Fruit fly (Drosophila melanogaster) whole organism, embryonic: ENCODE measurements around the gene CG7530.

Source experiments
- Aef1 ChIP-seq: fragments of 200-800 bp; sonication (Bioruptor generic); IDR thresholded peaks from 3 replicates; pipeline ENCODE4 v1.3.6; 2022; ENCODE audit warnings: missing biosample characterization, missing genetic modification characterization
- CG10462 ChIP-seq: fragments of 200-800 bp; sonication (Bioruptor generic); optimal IDR thresholded peaks from 2 replicates; lab custom pipeline; 2016; ENCODE audit warnings: missing biosample characterization, missing genetic modification characterization
- CG11504 ChIP-seq: fragments of 200-800 bp; sonication (Bioruptor generic); optimal IDR thresholded peaks from 3 replicates; lab custom pipeline; 2019; ENCODE audit warnings: missing biosample characterization, mild to moderate bottlenecking, missing genetic modification characterization, moderate library complexity
- CG12071 ChIP-seq: fragments of 200-800 bp; sonication (Bioruptor generic); optimal IDR thresholded peaks from 3 replicates; lab custom pipeline; 2018; ENCODE audit warnings: missing biosample characterization, mild to moderate bottlenecking, missing genetic modification characterization
- CG12744 ChIP-seq: fragments of 200-800 bp; sonication (Bioruptor generic); optimal IDR thresholded peaks from 2 replicates; lab custom pipeline; 2016; ENCODE audit warnings: missing biosample characterization, missing genetic modification characterization
- CG14965 ChIP-seq: fragments of 200-800 bp; sonication (Bioruptor generic); optimal IDR thresholded peaks from 2 replicates; lab custom pipeline; 2016; ENCODE audit warnings: missing biosample characterization, missing genetic modification characterization, borderline replicate concordance
- CG1602 ChIP-seq: fragments of 200-800 bp; sonication (Bioruptor generic); optimal IDR thresholded peaks from 3 replicates; lab custom pipeline; 2016; ENCODE audit warnings: missing biosample characterization, missing genetic modification characterization
- CG16863 ChIP-seq: fragments of 200-800 bp; sonication (Bioruptor generic); optimal IDR thresholded peaks from 3 replicates; lab custom pipeline; 2016; ENCODE audit warnings: missing biosample characterization, missing genetic modification characterization
- CG17186 ChIP-seq: fragments of 200-800 bp; sonication (Bioruptor generic); optimal IDR thresholded peaks from 3 replicates; lab custom pipeline; 2017; ENCODE audit warnings: missing biosample characterization, missing genetic modification reagents, missing genetic modification characterization
- CG18011 ChIP-seq: fragments of 200-800 bp; sonication (Bioruptor generic); optimal IDR thresholded peaks from 2 replicates; lab custom pipeline; 2017; ENCODE audit warnings: missing biosample characterization, missing genetic modification characterization, mild to moderate bottlenecking, moderate library complexity, missing genotype
- CG18262 ChIP-seq: fragments of 200-800 bp; optimal IDR thresholded peaks from 3 replicates; lab custom pipeline; 2019; ENCODE audit warnings: missing biosample characterization, mild to moderate bottlenecking, missing genetic modification characterization, moderate library complexity
- CG3407 ChIP-seq: fragments of 200-800 bp; sonication (Bioruptor generic); optimal IDR thresholded peaks from 2 replicates; lab custom pipeline; 2018; ENCODE audit warnings: missing biosample characterization, mild to moderate bottlenecking, missing genetic modification characterization
- CG42726 ChIP-seq: fragments of 200-800 bp; sonication (Bioruptor generic); IDR thresholded peaks from 2 replicates; pipeline ENCODE4 v1.3.6; 2022; ENCODE audit warnings: missing biosample characterization, missing genetic modification characterization; ENCODE audit not compliant: partially characterized antibody
- CG4424 ChIP-seq: fragments of 200-800 bp; sonication (Bioruptor generic); optimal IDR thresholded peaks from 3 replicates; lab custom pipeline; 2016; ENCODE audit warnings: missing biosample characterization, missing genetic modification characterization
- CG4617 ChIP-seq: fragments of 200-800 bp; sonication (Bioruptor generic); optimal IDR thresholded peaks from 3 replicates; lab custom pipeline; 2016; ENCODE audit warnings: missing biosample characterization, missing genetic modification characterization, borderline replicate concordance
- CG5245 ChIP-seq: fragments of 200-800 bp; sonication (Bioruptor generic); optimal IDR thresholded peaks from 3 replicates; lab custom pipeline; 2016; ENCODE audit warnings: missing biosample characterization, missing genetic modification characterization
- CG7786 ChIP-seq: fragments of 200-800 bp; sonication (Bioruptor generic); optimal IDR thresholded peaks from 2 replicates; lab custom pipeline; 2016; ENCODE audit warnings: missing biosample characterization, missing genetic modification characterization
- CG7987 ChIP-seq: fragments of 200-800 bp; sonication (Bioruptor generic); optimal IDR thresholded peaks from 2 replicates; lab custom pipeline; 2018; ENCODE audit warnings: missing biosample characterization, mild to moderate bottlenecking, missing genetic modification characterization, moderate library complexity
- CG9437 ChIP-seq: fragments of 200-800 bp; sonication (Bioruptor generic); optimal IDR thresholded peaks from 2 replicates; lab custom pipeline; 2018; ENCODE audit warnings: missing biosample characterization, mild to moderate bottlenecking, missing genetic modification characterization
- CG9609 ChIP-seq: fragments of 200-800 bp; sonication (Bioruptor generic); optimal IDR thresholded peaks from 3 replicates; lab custom pipeline; 2016; ENCODE audit warnings: missing biosample characterization, missing genetic modification characterization
- CG9876 ChIP-seq: fragments of 200-800 bp; sonication (Bioruptor generic); optimal IDR thresholded peaks from 2 replicates; lab custom pipeline; 2016; ENCODE audit warnings: missing biosample characterization, missing genetic modification characterization
- D ChIP-seq, 2 experiments: fragments of 200-800 bp in 1 of 2; fragments of >200 bp in 1 of 2; sonication (Bioruptor generic) in 1 of 2; optimal IDR thresholded peaks; 2 replicates in 1 of 2; 3 replicates in 1 of 2; lab custom pipeline; 2017; ENCODE audit warnings: mild to moderate bottlenecking in 1 of 2, missing biosample characterization in 1 of 2, missing genetic modification characterization in 1 of 2, missing genetic modification reagents in 1 of 2
- Dip2 ChIP-seq: fragments of 200-800 bp; sonication (Bioruptor generic); IDR thresholded peaks from 2 replicates; pipeline ENCODE4 v1.3.6; 2022; ENCODE audit warnings: missing biosample characterization, missing genetic modification characterization
- Hmr ChIP-seq: fragments of 200-800 bp; sonication (Bioruptor generic); optimal IDR thresholded peaks from 3 replicates; lab custom pipeline; 2017; ENCODE audit warnings: mild to moderate bottlenecking, missing biosample characterization, missing genetic modification reagents, missing genetic modification characterization
- Hmx ChIP-seq: fragments of 200-800 bp; sonication (Bioruptor generic); optimal IDR thresholded peaks from 2 replicates; lab custom pipeline; 2016; ENCODE audit warnings: missing biosample characterization, missing genetic modification characterization
- Jarid2 ChIP-seq: fragments of 200-800 bp; sonication (Bioruptor generic); optimal IDR thresholded peaks from 3 replicates; lab custom pipeline; 2017; ENCODE audit warnings: mild to moderate bottlenecking, missing biosample characterization, missing genetic modification reagents, missing genetic modification characterization
- Med ChIP-seq: fragments of 200-800 bp; sonication (Bioruptor generic); peaks from one replicate; lab custom pipeline; 2016; ENCODE audit warnings: missing biosample characterization, missing genetic modification characterization, mild to moderate bottlenecking, inconsistent platforms, moderate library complexity
- Nf-YB ChIP-seq: fragments of 200-800 bp; sonication (Bioruptor generic); optimal IDR thresholded peaks from 3 replicates; lab custom pipeline; 2019; ENCODE audit warnings: missing biosample characterization, mild to moderate bottlenecking, missing genetic modification characterization, moderate library complexity
- Sin3A ChIP-seq: fragments of >200 bp; optimal IDR thresholded peaks from 2 replicates; lab custom pipeline; 2018
- Sox100B ChIP-seq: fragments of 200-800 bp; sonication (Bioruptor generic); optimal IDR thresholded peaks from 3 replicates; lab custom pipeline; 2018; ENCODE audit warnings: missing biosample characterization, mild to moderate bottlenecking, missing genetic modification characterization
- Ssrp ChIP-seq: fragments of 200-800 bp; sonication (Bioruptor generic); optimal IDR thresholded peaks from 2 replicates; lab custom pipeline; 2018; ENCODE audit warnings: missing biosample characterization, mild to moderate bottlenecking, missing genetic modification characterization, moderate library complexity
- TFAM ChIP-seq: fragments of 200-800 bp; sonication (Bioruptor generic); optimal IDR thresholded peaks from 2 replicates; lab custom pipeline; 2017; ENCODE audit warnings: missing biosample characterization, missing genetic modification characterization, inconsistent platforms
- ab ChIP-seq: fragments of 200-800 bp; sonication (Bioruptor generic); optimal IDR thresholded peaks from 2 replicates; lab custom pipeline; 2016; ENCODE audit warnings: missing biosample characterization, missing genetic modification characterization
- cg ChIP-seq: fragments of 200-800 bp; sonication (Bioruptor generic); optimal IDR thresholded peaks from 3 replicates; lab custom pipeline; 2019; ENCODE audit warnings: missing biosample characterization, mild to moderate bottlenecking, missing genetic modification characterization, moderate library complexity
- ci ChIP-seq: fragments of 200-800 bp; sonication (Bioruptor generic); IDR thresholded peaks from 3 replicates; pipeline ENCODE4 v1.3.6; 2022; ENCODE audit warnings: missing biosample characterization, missing genetic modification characterization
- crc ChIP-seq: fragments of 200-800 bp; sonication (Bioruptor generic); optimal IDR thresholded peaks from 2 replicates; lab custom pipeline; 2016; ENCODE audit warnings: missing biosample characterization, missing genetic modification characterization
- eyg ChIP-seq: fragments of 200-800 bp; sonication (Bioruptor generic); optimal IDR thresholded peaks from 3 replicates; lab custom pipeline; 2016; ENCODE audit warnings: missing biosample characterization, missing genetic modification characterization
- gcm ChIP-seq: fragments of 200-800 bp; sonication (Bioruptor generic); optimal IDR thresholded peaks from 2 replicates; lab custom pipeline; 2019; ENCODE audit warnings: missing biosample characterization, mild to moderate bottlenecking, missing genetic modification characterization, moderate library complexity
- grn ChIP-seq: fragments of 200-800 bp; sonication (Bioruptor generic); optimal IDR thresholded peaks from 3 replicates; lab custom pipeline; 2017; ENCODE audit warnings: missing biosample characterization, missing genetic modification characterization
- hb ChIP-seq: fragments of 200-800 bp; sonication (Bioruptor generic); IDR thresholded peaks from 3 replicates; pipeline ENCODE4 v1.3.6; 2022; ENCODE audit warnings: missing biosample characterization, missing genetic modification characterization; ENCODE audit not compliant: partially characterized antibody
- nerfin-1 ChIP-seq: fragments of 200-800 bp; sonication (Bioruptor generic); optimal IDR thresholded peaks from 3 replicates; lab custom pipeline; 2019; ENCODE audit warnings: missing biosample characterization, mild to moderate bottlenecking, missing genetic modification characterization, moderate library complexity
- pb ChIP-seq: fragments of 200-800 bp; sonication (Bioruptor generic); optimal IDR thresholded peaks from 3 replicates; lab custom pipeline; 2016; ENCODE audit warnings: missing biosample characterization, missing genetic modification characterization
- sim ChIP-seq: fragments of 200-800 bp; sonication (Bioruptor generic); IDR thresholded peaks from 2 replicates; pipeline ENCODE4 v1.3.6; 2022; ENCODE audit warnings: missing biosample characterization, missing genetic modification characterization
- slou ChIP-seq: fragments of 200-800 bp; sonication (Bioruptor generic); optimal IDR thresholded peaks from 3 replicates; lab custom pipeline; 2016; ENCODE audit warnings: missing biosample characterization, missing genetic modification characterization
- tap ChIP-seq: fragments of 200-800 bp; optimal IDR thresholded peaks from 3 replicates; lab custom pipeline; 2019; ENCODE audit warnings: missing biosample characterization, mild to moderate bottlenecking, missing genetic modification characterization, moderate library complexity
- zf30C ChIP-seq: fragments of 200-800 bp; sonication (Bioruptor generic); optimal IDR thresholded peaks from 3 replicates; lab custom pipeline; 2018; ENCODE audit warnings: missing biosample characterization, mild to moderate bottlenecking, missing genetic modification characterization

CG7530 gene

DNA sequence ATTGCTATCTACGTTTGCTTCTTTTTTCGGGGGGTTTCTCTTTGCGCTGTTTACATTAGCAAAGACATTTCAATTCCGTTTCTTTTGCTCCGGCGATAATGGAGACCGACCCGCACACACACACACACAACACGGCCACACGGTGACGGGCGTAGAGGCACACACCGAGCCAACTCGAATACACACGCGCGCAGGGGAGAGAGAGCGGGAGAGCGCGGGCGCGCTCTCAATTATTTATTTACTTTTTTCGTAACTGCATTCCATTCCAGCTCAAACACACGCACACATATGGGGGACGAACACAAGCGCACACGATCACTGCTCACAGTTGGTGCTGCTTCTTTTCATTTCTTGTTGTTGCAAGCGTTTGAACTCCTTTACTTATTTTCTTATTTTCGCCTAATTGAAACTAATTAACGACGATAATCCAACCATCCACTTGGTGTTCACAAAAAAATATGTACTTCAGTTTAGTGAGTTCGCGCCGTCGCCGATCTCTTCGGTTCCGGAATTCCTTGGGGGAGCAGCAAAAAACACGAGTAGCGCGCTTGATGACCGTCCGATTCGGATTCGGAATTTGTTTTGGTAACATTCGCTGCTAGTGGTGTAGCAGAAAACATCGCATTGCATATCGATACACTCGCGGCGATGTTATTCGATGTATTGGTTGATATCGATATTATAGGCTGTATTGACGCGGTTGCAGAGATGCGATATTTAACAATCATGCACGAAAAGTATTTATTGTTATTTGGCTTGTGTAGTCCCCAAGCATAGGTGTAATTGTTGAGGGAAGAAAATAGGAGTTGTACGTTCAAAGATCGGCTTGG is 7.4 kb downstream of the CG7530 start, which contains the start of gene kibra (continued):
- peak; percentile 63 for TF ChIP-seq tap (tag; lab: Kevin White, UChicago)
- peak; percentile 34 for TF ChIP-seq crc
- peak; percentile 98 for TF ChIP-seq Jarid2
- TF ChIP-seq Nf-YB (GFP tag; lab: Kevin White, UChicago): peak; percentile 20
- peak; percentile 72 for TF ChIP-seq CG5245 (GFP tag; lab: Kevin White, UChicago)
- TF ChIP-seq Aef1: no peak
- peak; percentile 38 for TF ChIP-seq CG16863 (GFP tag; lab: Kevin White, UChicago)
- no peak for TF ChIP-seq CG42726 (GFP tag; lab: Robert Waterston, UW)
- TF ChIP-seq CG10462 (GFP tag; lab: Kevin White, UChicago): peak; percentile 53
- no peak for TF ChIP-seq ab (GFP tag; lab: Kevin White, UChicago)
- peak; percentile 9 for TF ChIP-seq Sox100B (GFP tag; lab: Kevin White, UChicago)
- peak; percentile 42 for TF ChIP-seq CG7987 (GFP tag; lab: Kevin White, UChicago)
- TF ChIP-seq CG12744: no peak
- TF ChIP-seq hb (GFP tag; lab: Robert Waterston, UW): no peak
- TF ChIP-seq D (optimal IDR thresholded peaks at IDR 0.05; lab: Kevin White, UChicago): no peak
- peak; percentile 48 for TF ChIP-seq D (GFP tag; optimal IDR thresholded peaks at IDR 0.05; lab: Kevin White, UChicago)
- TF ChIP-seq CG12071 (GFP tag; lab: Kevin White, UChicago): peak; percentile 17
- peak; percentile 74 for TF ChIP-seq Hmr (GFP tag; lab: Kevin White, UChicago)
- peak; percentile 80 for TF ChIP-seq CG4424 (GFP tag; lab: Kevin White, UChicago)

DNA sequence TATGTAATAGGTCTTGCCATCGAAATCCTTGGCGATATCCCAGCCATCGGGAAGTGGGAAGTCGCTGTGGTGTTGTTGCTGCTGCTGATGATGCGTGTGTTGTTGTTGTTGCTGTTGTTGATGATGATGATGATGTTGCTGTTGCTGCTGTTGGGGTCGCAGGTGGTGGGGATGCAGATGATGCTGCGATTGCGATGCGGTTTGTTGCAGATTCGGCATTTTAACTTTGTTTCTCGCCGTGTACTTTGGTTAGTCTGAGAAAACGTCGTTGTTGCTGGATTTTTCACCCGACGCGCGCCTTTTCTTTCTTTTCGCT is 8.0 kb downstream of the CG7530 start:
- TF ChIP-seq pb (GFP tag; lab: Kevin White, UChicago) (no peak), ci (GFP tag; lab: Robert Waterston, UW) (no peak), grn (GFP tag; lab: Kevin White, UChicago) (no peak), Dip2 (GFP tag; lab: Robert Waterston, UW) (no peak), Ssrp (tag; lab: Kevin White, UChicago) (no peak), CG9437 (no peak), CG9876 (GFP tag; lab: Kevin White, UChicago) (peak; percentile 22), gcm (GFP tag; lab: Kevin White, UChicago) (no peak), slou (GFP tag; lab: Kevin White, UChicago) (no peak), TFAM (GFP tag; lab: Kevin White, UChicago) (no peak), CG11504 (tag; lab: Kevin White, UChicago) (no peak), CG4617 (GFP tag; lab: Kevin White, UChicago) (no peak), CG17186 (GFP tag; lab: Kevin White, UChicago) (no peak), CG9609 (GFP tag; lab: Kevin White, UChicago) (peak; percentile 58), Sin3A (no peak), Med (GFP tag; lab: Kevin White, UChicago) (peak; percentile 52), CG18011 (GFP tag; lab: Kevin White, UChicago) (no peak), zf30C (GFP tag; lab: Kevin White, UChicago) (peak; percentile 59), CG3407 (GFP tag; lab: Kevin White, UChicago) (no peak), CG18262 (tag; lab: Kevin White, UChicago) (no peak), cg (GFP tag; lab: Kevin White, UChicago) (no peak), CG7786 (no peak), nerfin-1 (no peak), CG14965 (GFP tag; lab: Kevin White, UChicago) (no peak), CG1602 (GFP tag; lab: Kevin White, UChicago) (no peak), eyg (GFP tag; lab: Kevin White, UChicago) (no peak), Hmx (GFP tag; lab: Kevin White, UChicago) (no peak), sim (GFP tag; lab: Robert Waterston, UW) (no peak)
